Fruit fly (Drosophila melanogaster): ENCODE measurements around the gene CG42331.

The CG42331 gene

dm6 chr3R:24768538-24769401 lies 3.2 kb upstream of the CG42331 start, which contains the start of gene CG13631 (continued):
- TF ChIP-seq CG6683 (GFP tag; optimal IDR thresholded peaks at IDR 0.05), result peak; percentile 71
- TF ChIP-seq Scr (GFP tag; IDR thresholded peaks at IDR 0.05; ENCODE audit: partially characterized antibody), result no peak
- peak; percentile 97 for TF ChIP-seq CG2875 (GFP tag; optimal IDR thresholded peaks at IDR 0.05)
- TF ChIP-seq fd64A (GFP tag; optimal IDR thresholded peaks at IDR 0.05), result peak; percentile 90
- TF ChIP-seq toy (GFP tag; IDR thresholded peaks at IDR 0.05), result peak; percentile 64; the same call in 1 of the 2 replicates
- TF ChIP-seq cato (GFP tag; optimal IDR thresholded peaks at IDR 0.05; ENCODE audit: borderline replicate concordance), result peak; percentile 96
- TF ChIP-seq CG17802 (tag; optimal IDR thresholded peaks at IDR 0.05), result peak; percentile 87
- TF ChIP-seq emc (GFP tag; optimal IDR thresholded peaks at IDR 0.05), result peak; percentile 10
- TF ChIP-seq ash1 (GFP tag; optimal IDR thresholded peaks at IDR 0.05), result no peak
- TF ChIP-seq CG17186 (GFP tag; optimal IDR thresholded peaks at IDR 0.05), result peak; percentile 90
- TF ChIP-seq chm (GFP tag; IDR thresholded peaks at IDR 0.05), result peak; percentile 68; the same call in 1 of the 2 replicates
- peak; percentile 76 for TF ChIP-seq CrebB (tag; optimal IDR thresholded peaks at IDR 0.05)
- TF ChIP-seq CG15514 (GFP tag; optimal IDR thresholded peaks at IDR 0.05), result peak; percentile 45
- TF ChIP-seq CG14710 (tag; optimal IDR thresholded peaks at IDR 0.05), result peak; percentile 97
- peak; percentile 84; the same call in 1 of the 2 replicates for TF ChIP-seq dimm (GFP tag; IDR thresholded peaks at IDR 0.05)
- peak; percentile 73 for TF ChIP-seq HmgD (GFP tag; optimal IDR thresholded peaks at IDR 0.05)
- peak; percentile 98 for TF ChIP-seq CG4424 (GFP tag; optimal IDR thresholded peaks at IDR 0.05)
- peak; percentile 45 for TF ChIP-seq zfh2 (GFP tag; optimal IDR thresholded peaks at IDR 0.05)
- no peak for TF ChIP-seq Poxn (GFP tag; IDR thresholded peaks at IDR 0.05)
- peak; percentile 94 for TF ChIP-seq ase (GFP tag; IDR thresholded peaks at IDR 0.05)
- peak; percentile 96 for TF ChIP-seq ttk (GFP tag; IDR thresholded peaks at IDR 0.05)
- TF ChIP-seq CG16813 (GFP tag; IDR thresholded peaks at IDR 0.05; ENCODE audit: partially characterized antibody), result no peak
- TF ChIP-seq Ravus (GFP tag; IDR thresholded peaks at IDR 0.05), result peak; percentile 51
- peak; percentile 91 for TF ChIP-seq gcm2 (GFP tag; optimal IDR thresholded peaks at IDR 0.05)
- peak; percentile 89 for TF ChIP-seq ssp (GFP tag; IDR thresholded peaks at IDR 0.05)
- TF ChIP-seq lov (optimal IDR thresholded peaks at IDR 0.05), result no peak
- TF ChIP-seq lov (GFP tag; IDR thresholded peaks at IDR 0.05), result peak; percentile 87
- TF ChIP-seq jigr1 (GFP tag; IDR thresholded peaks at IDR 0.05), result peak; percentile 90
- TF ChIP-seq nom (GFP tag; optimal IDR thresholded peaks at IDR 0.05), result no peak
- peak; percentile 88 for TF ChIP-seq Gsc (GFP tag; IDR thresholded peaks at IDR 0.05)
- peak; percentile 97 for TF ChIP-seq sisA (GFP tag; IDR thresholded peaks at IDR 0.05)
- TF ChIP-seq CG4404 (GFP tag; IDR thresholded peaks at IDR 0.05), result peak; percentile 72
- peak; percentile 84 for TF ChIP-seq p53 (GFP tag; optimal IDR thresholded peaks at IDR 0.05)
- peak; percentile 94 for TF ChIP-seq trem (tag; optimal IDR thresholded peaks at IDR 0.05)
- TF ChIP-seq eyg (GFP tag; optimal IDR thresholded peaks at IDR 0.05), result peak; percentile 84
- peak; percentile 59; the same call in 1 of the 2 replicates for TF ChIP-seq Atf6 (GFP tag; IDR thresholded peaks at IDR 0.05)
- peak; percentile 95 for TF ChIP-seq ci (GFP tag; IDR thresholded peaks at IDR 0.05)
- TF ChIP-seq twi (tag; optimal IDR thresholded peaks at IDR 0.05), result peak; percentile 93
- peak; percentile 86 for TF ChIP-seq CG9817 (tag; optimal IDR thresholded peaks at IDR 0.05)
- peak; percentile 96 for TF ChIP-seq CG10462 (GFP tag; optimal IDR thresholded peaks at IDR 0.05)
- no peak; the same call in 1 of the 2 replicates for TF ChIP-seq CG13287 (GFP tag; IDR thresholded peaks at IDR 0.05; ENCODE audit: partially characterized antibody)
- peak; percentile 51 for TF ChIP-seq Hey (tag; optimal IDR thresholded peaks at IDR 0.05)
- peak in 1 of 2 experiments; percentile 99 for TF ChIP-seq eve (GFP tag; optimal IDR thresholded peaks at IDR 0.05)
- TF ChIP-seq Hmx (GFP tag; optimal IDR thresholded peaks at IDR 0.05), result peak; percentile 59
- peak; percentile 96 for TF ChIP-seq Xbp1 (GFP tag; optimal IDR thresholded peaks at IDR 0.05)
- peak; percentile 62 for TF ChIP-seq CTCF (GFP tag; optimal IDR thresholded peaks at IDR 0.05)
- peak; percentile 74 for TF ChIP-seq CG11247 (GFP tag; IDR thresholded peaks at IDR 0.05)
- TF ChIP-seq row (GFP tag; IDR thresholded peaks at IDR 0.05), result peak; percentile 94
- TF ChIP-seq az2 (GFP tag; optimal IDR thresholded peaks at IDR 0.05), result peak; percentile 97
- TF ChIP-seq CG3163 (GFP tag; optimal IDR thresholded peaks at IDR 0.05), result peak; percentile 52
